Worm (Caenorhabditis elegans) whole organism, L2 larva: ENCODE measurements around the gene clec-175.

ENCODE experiments used
- C34F6.9 ChIP-seq: fragments of 150-350 bp; optimal IDR thresholded peaks from 2 replicates; lab custom pipeline; 2014; ENCODE audit warnings: missing biosample characterization, missing genetic modification characterization
- F13H6.1 ChIP-seq: sonication (generic microtip); optimal IDR thresholded peaks from 2 replicates; lab custom pipeline; 2016; ENCODE audit warnings: missing genetic modification characterization, missing compliant biosample characterization
- R02D3.7 ChIP-seq: fragments of 150-350 bp; optimal IDR thresholded peaks from 2 replicates; lab custom pipeline; 2014; ENCODE audit warnings: missing biosample characterization, missing genetic modification characterization
- Y55F3AM.14 ChIP-seq: fragments of 200-800 bp; sonication (Bioruptor generic); optimal IDR thresholded peaks from 2 replicates; lab custom pipeline; 2018; ENCODE audit warnings: mild to moderate bottlenecking, missing genetic modification characterization, missing compliant biosample characterization
- ZK546.5 ChIP-seq: sonication (generic microtip); optimal IDR thresholded peaks from 2 replicates; lab custom pipeline; 2017; ENCODE audit warnings: missing biosample characterization, missing genetic modification characterization
- alr-1 ChIP-seq: fragments of 150-350 bp; optimal IDR thresholded peaks from 2 replicates; lab custom pipeline; 2014; ENCODE audit warnings: missing biosample characterization, missing genetic modification characterization
- aly-2 ChIP-seq: fragments of 150-350 bp; optimal IDR thresholded peaks from 2 replicates; lab custom pipeline; 2014; ENCODE audit warnings: missing biosample characterization, missing genetic modification characterization
- ama-1 ChIP-seq: fragments of 150-350 bp; optimal IDR thresholded peaks from 2 replicates; lab custom pipeline; 2018; ENCODE audit warnings: inconsistent platforms
- ceh-16 ChIP-seq: fragments of 150-350 bp; optimal IDR thresholded peaks from 2 replicates; lab custom pipeline; 2014; ENCODE audit warnings: missing biosample characterization, missing genetic modification characterization
- ceh-82 ChIP-seq: fragments of 150-350 bp; optimal IDR thresholded peaks from 2 replicates; lab custom pipeline; 2014; ENCODE audit warnings: missing biosample characterization, missing genetic modification characterization
- crh-2 ChIP-seq: sonication (generic microtip); optimal IDR thresholded peaks from 2 replicates; lab custom pipeline; 2017; ENCODE audit warnings: missing biosample characterization, missing genetic modification characterization
- dmd-4 ChIP-seq: sonication (generic microtip); optimal IDR thresholded peaks from 2 replicates; lab custom pipeline; 2017; ENCODE audit warnings: missing biosample characterization, missing genetic modification characterization
- egl-27 ChIP-seq: sonication (generic microtip); optimal IDR thresholded peaks from 3 replicates; lab custom pipeline; 2017; ENCODE audit warnings: missing biosample characterization, missing genetic modification reagents, missing genetic modification characterization
- elt-1 ChIP-seq: fragments of 150-350 bp; optimal IDR thresholded peaks from 2 replicates; lab custom pipeline; 2014; ENCODE audit warnings: missing biosample characterization, missing genetic modification characterization
- elt-3 ChIP-seq: sonication (generic microtip); optimal IDR thresholded peaks from 2 replicates; lab custom pipeline; 2017; ENCODE audit warnings: missing biosample characterization, missing genetic modification characterization
- fos-1 ChIP-seq: fragments of 150-350 bp; optimal IDR thresholded peaks from 2 replicates; lab custom pipeline; 2014; ENCODE audit warnings: missing biosample characterization, missing genetic modification characterization
- gmeb-1 ChIP-seq: fragments of 150-350 bp; optimal IDR thresholded peaks from 2 replicates; lab custom pipeline; 2014; ENCODE audit warnings: missing biosample characterization, missing genetic modification characterization
- lin-13 ChIP-seq: fragments of 150-350 bp; optimal IDR thresholded peaks from 2 replicates; lab custom pipeline; 2014; ENCODE audit warnings: missing biosample characterization, missing genetic modification reagents, missing genetic modification characterization
- lin-39 ChIP-seq: fragments of 150-350 bp; optimal IDR thresholded peaks from 2 replicates; lab custom pipeline; 2014; ENCODE audit warnings: missing biosample characterization, missing genetic modification reagents, missing genetic modification characterization
- lsy-2 ChIP-seq, 2 experiments: fragments of 150-350 bp in 1 of 2; sonication (generic microtip) in 1 of 2; optimal IDR thresholded peaks; 2 replicates each; lab custom pipeline; 2014 to 2017; ENCODE audit warnings: missing biosample characterization in 2 of 2, missing genetic modification characterization in 2 of 2
- mab-5 ChIP-seq: fragments of 150-350 bp; optimal IDR thresholded peaks from 2 replicates; lab custom pipeline; 2014; ENCODE audit warnings: missing biosample characterization, missing genetic modification characterization
- mbf-1 ChIP-seq: sonication (generic microtip); optimal IDR thresholded peaks from 2 replicates; lab custom pipeline; 2017; ENCODE audit warnings: missing biosample characterization, missing genetic modification characterization
- mdl-1 ChIP-seq, 2 experiments: fragments of 150-350 bp in 1 of 2; sonication (generic microtip) in 1 of 2; optimal IDR thresholded peaks; 2 replicates each; lab custom pipeline; 2017; ENCODE audit warnings: missing biosample characterization in 2 of 2, missing genetic modification characterization in 2 of 2
- nhr-10 ChIP-seq: sonication (generic microtip); optimal IDR thresholded peaks from 2 replicates; lab custom pipeline; 2017; ENCODE audit warnings: missing biosample characterization, missing genetic modification characterization
- nhr-11 ChIP-seq: fragments of 150-350 bp; optimal IDR thresholded peaks from 2 replicates; lab custom pipeline; 2014; ENCODE audit warnings: missing biosample characterization, missing genetic modification characterization
- nhr-129 ChIP-seq: fragments of 150-350 bp; optimal IDR thresholded peaks from 2 replicates; lab custom pipeline; 2014; ENCODE audit warnings: missing biosample characterization, missing genetic modification characterization
- nhr-21 ChIP-seq: fragments of 150-350 bp; optimal IDR thresholded peaks from 2 replicates; lab custom pipeline; 2014; ENCODE audit warnings: missing biosample characterization, missing genetic modification characterization
- nhr-23 ChIP-seq: fragments of 150-350 bp; optimal IDR thresholded peaks from 2 replicates; lab custom pipeline; 2014; ENCODE audit warnings: missing biosample characterization, missing genetic modification reagents, missing genetic modification characterization
- nhr-237 ChIP-seq: fragments of 150-350 bp; optimal IDR thresholded peaks from 2 replicates; lab custom pipeline; 2014; ENCODE audit warnings: missing biosample characterization, missing genetic modification characterization
- nhr-25 ChIP-seq: fragments of 150-350 bp; sonication (generic microtip); optimal IDR thresholded peaks from 3 replicates; lab custom pipeline; 2014; ENCODE audit warnings: missing biosample characterization, missing genetic modification characterization
- nhr-6 ChIP-seq: fragments of 150-350 bp; optimal IDR thresholded peaks from 2 replicates; lab custom pipeline; 2014; ENCODE audit warnings: missing biosample characterization, missing genetic modification characterization
- nhr-77 ChIP-seq: fragments of 150-350 bp; optimal IDR thresholded peaks from 2 replicates; lab custom pipeline; 2014; ENCODE audit warnings: missing biosample characterization, missing genetic modification characterization
- peb-1 ChIP-seq: fragments of 150-350 bp; optimal IDR thresholded peaks from 2 replicates; lab custom pipeline; 2014; ENCODE audit warnings: missing biosample characterization, missing genetic modification characterization
- sem-4 ChIP-seq: fragments of 150-350 bp; optimal IDR thresholded peaks from 2 replicates; lab custom pipeline; 2014; ENCODE audit warnings: missing biosample characterization, missing genetic modification reagents, missing genetic modification characterization
- skn-1 ChIP-seq: sonication (generic microtip); optimal IDR thresholded peaks from 2 replicates; lab custom pipeline; 2017; ENCODE audit warnings: missing biosample characterization, missing genetic modification characterization
- snpc-4 ChIP-seq: fragments of 150-350 bp; optimal IDR thresholded peaks from 2 replicates; lab custom pipeline; 2014; ENCODE audit warnings: missing biosample characterization, missing genetic modification characterization
- unc-39 ChIP-seq: fragments of 150-350 bp; optimal IDR thresholded peaks from 2 replicates; lab custom pipeline; 2014; ENCODE audit warnings: missing biosample characterization, missing genetic modification characterization
- unc-55 ChIP-seq: fragments of 150-350 bp; sonication (generic microtip); optimal IDR thresholded peaks from 3 replicates; lab custom pipeline; 2014; ENCODE audit warnings: missing biosample characterization, missing genetic modification reagents, missing genetic modification characterization
- unc-62 ChIP-seq: fragments of 150-350 bp; optimal IDR thresholded peaks from 2 replicates; lab custom pipeline; 2014; ENCODE audit warnings: missing biosample characterization, missing genetic modification reagents, missing genetic modification characterization
- zag-1 ChIP-seq: fragments of 150-350 bp; optimal IDR thresholded peaks from 2 replicates; lab custom pipeline; 2014; ENCODE audit warnings: missing biosample characterization, missing genetic modification characterization
- ztf-1 ChIP-seq: fragments of 200-800 bp; sonication (Bioruptor generic); conservative IDR thresholded peaks from 2 replicates; pipeline ENCODE4 v1.3.6; 2022; ENCODE audit warnings: missing genetic modification characterization, missing compliant biosample characterization
- ztf-4 ChIP-seq: fragments of 150-350 bp; optimal IDR thresholded peaks from 2 replicates; lab custom pipeline; 2014; ENCODE audit warnings: missing biosample characterization, missing genetic modification characterization

clec-175 gene

DNA sequence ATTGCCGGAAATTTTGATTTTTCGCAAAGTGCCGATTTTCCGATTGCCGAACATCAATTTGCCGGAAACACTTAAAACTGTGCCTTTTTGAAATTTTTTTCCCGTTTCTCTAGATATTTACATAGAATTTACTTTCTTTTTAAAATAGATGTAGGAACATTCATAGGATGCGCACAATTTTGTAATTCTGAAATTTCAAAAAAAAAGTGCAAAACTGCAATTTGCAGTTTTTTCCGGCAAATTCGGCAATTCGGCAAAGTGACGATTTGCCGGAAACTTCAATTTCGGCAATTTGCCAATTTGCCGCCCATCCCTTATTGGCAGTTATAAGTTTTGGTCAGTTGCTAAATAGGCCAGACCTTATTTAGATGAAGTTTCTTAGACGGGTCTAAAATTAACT is 34.5 kb downstream of the clec-175 start:
- TF ChIP-seq ceh-16 (tag; lab: Kevin White, UChicago) (no peak), mab-5 (tag; lab: Kevin White, UChicago) (no peak)

DNA sequence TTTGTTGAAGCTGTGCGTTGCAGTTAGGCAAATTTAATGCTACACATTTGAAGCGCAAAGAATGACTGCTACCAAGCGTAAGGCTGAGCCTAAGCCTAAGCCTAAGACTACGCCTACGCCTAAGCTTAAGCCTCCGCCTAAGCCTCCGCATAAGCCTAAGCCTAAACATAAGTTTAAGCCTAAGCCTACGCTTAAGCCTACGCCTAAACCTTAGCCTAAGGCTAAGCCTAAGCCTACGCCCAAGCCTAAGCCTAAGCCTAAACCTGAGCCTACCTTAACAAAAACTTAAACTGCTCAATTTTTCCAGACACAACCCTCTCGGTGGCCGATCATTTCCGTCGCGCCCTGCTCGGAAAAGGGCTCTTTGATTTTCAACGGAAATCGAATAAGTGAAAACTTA is 37.2 kb downstream of the clec-175 start:
- no peak for TF ChIP-seq elt-1 (tag; lab: Kevin White, UChicago)
- TF ChIP-seq ceh-16 (tag; lab: Kevin White, UChicago), result no peak
- no peak for TF ChIP-seq nhr-129 (tag; lab: Kevin White, UChicago)
- no peak for TF ChIP-seq C34F6.9
- no peak for TF ChIP-seq unc-55 (GFP tag; lab: Kevin White, UChicago)
- no peak for TF ChIP-seq nhr-25 (tag; lab: Kevin White, UChicago)
- no peak for TF ChIP-seq gmeb-1 (tag; lab: Kevin White, UChicago)
- no peak for TF ChIP-seq lin-39 (tag; lab: Kevin White, UChicago)
- TF ChIP-seq ceh-82, result no peak
- no peak for TF ChIP-seq peb-1 (tag; lab: Kevin White, UChicago)
- TF ChIP-seq nhr-6 (tag; lab: Kevin White, UChicago), result no peak
- TF ChIP-seq, all 48 proteins: peak for 0

DNA sequence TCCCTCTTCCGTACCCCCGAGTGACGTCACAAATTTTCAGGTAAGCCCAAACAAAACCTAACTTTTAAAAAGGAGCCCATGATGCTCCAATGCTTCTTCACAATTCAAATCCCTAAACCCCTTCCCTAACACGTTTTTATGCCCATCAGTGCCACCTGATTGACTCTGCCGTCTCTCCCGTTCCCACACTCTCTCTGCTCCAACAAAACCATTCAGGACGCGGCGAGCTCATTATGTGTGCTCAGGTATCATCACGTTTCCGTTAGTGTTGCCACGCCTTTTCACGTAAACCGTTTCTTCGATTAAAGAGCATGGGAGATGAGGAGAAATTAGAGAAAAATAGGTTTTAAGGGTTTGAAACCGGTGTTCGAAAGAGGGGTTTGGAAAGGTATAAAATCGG is 41.0 kb downstream of the clec-175 start, which contains the start of gene M01H9.2:
Gene M01H9.2 (minus strand): TSS at position 101 of the 400 bp plus-strand sequence.
- TF ChIP-seq nhr-10 (tag; lab: Kevin White, UChicago), result no peak
- no peak for TF ChIP-seq nhr-23 (tag; lab: Kevin White, UChicago)
- TF ChIP-seq, all 48 proteins: peak for 0

DNA sequence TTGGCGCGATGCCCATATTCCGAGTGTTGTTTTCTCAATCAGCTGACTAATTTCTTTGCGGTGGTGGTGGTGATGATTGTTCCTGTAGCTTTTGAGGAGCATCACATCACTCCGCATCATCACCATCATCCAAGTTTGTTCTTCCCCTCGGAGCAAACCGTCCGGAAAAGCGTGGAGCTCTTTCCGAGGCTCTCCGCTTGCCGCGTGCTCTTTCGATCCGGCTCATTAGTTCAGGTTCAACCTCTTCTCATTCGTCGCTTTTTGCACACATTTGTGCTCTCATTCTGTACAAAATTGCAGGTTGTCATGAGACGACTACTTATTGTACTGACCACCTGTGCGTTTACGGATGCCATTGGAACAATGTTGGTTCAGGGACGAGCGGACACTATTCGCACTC is 43.1 kb downstream of the clec-175 start, which contains the start of gene M01H9.5:
Gene M01H9.5 (plus strand): TSS at position 301 of the 400 bp plus-strand sequence.
- TF ChIP-seq unc-39 (tag; lab: Kevin White, UChicago) (no peak), aly-2 (tag; lab: Kevin White, UChicago) (no peak), F13H6.1 (tag; lab: Kevin White, UChicago) (no peak), fos-1 (tag; lab: Kevin White, UChicago) (no peak), unc-62 (GFP tag; lab: Kevin White, UChicago) (no peak), ceh-16 (tag; lab: Kevin White, UChicago) (no peak)

DNA sequence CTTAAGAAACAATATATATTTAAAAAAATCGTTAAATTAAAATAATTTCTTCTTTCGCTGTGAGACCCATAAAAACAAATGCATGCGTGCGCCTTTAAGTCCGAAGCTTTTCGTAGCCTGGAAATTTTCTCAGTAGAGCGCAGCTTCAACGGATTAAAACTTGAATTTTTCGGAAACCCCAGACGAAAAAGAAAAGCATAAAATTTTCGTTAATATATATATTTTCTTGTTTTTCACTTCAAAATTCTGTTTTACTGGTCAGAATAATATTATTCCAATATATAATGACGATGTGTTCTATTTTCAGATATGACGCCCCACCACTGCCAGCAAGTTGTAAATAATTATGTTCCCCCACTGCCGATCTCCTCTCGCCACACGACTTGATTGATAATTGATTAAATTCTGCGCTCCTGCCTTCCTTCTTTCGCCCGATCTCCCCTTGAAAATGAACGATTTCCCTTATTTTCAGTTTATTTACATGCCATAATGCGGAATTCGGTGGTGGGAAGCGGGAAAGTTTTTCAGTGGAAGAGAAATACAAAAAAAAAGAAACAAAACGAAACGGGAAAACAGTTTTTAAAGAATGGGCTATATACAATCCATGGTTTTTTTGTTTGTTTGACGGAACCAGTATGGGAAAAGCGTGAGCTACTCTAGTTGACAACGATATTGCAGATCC is 46.1 kb downstream of the clec-175 start:
- no peak for TF ChIP-seq unc-55 (GFP tag; lab: Kevin White, UChicago)
- no peak for TF ChIP-seq ztf-1 (GFP tag; lab: Robert Waterston, UW)
- peak; percentile 54 for TF ChIP-seq Y55F3AM.14
- no peak for TF ChIP-seq lin-39 (tag; lab: Kevin White, UChicago)
- no peak for TF ChIP-seq zag-1
- peak; percentile 16 for TF ChIP-seq crh-2 (tag; lab: Kevin White, UChicago)
- no peak for TF ChIP-seq nhr-23 (tag; lab: Kevin White, UChicago)
- no peak for TF ChIP-seq alr-1 (tag; lab: Kevin White, UChicago)
- TF ChIP-seq egl-27, result no peak
- TF ChIP-seq nhr-25 (tag; lab: Kevin White, UChicago), result no peak
- TF ChIP-seq R02D3.7 (tag; lab: Kevin White, UChicago), result no peak
- TF ChIP-seq mdl-1 (tag; optimal IDR thresholded peaks at IDR 0.05; lab: Kevin White, UChicago), result no peak
- TF ChIP-seq ama-1 (lab: Kevin White, UChicago), result peak; percentile 97
- no peak for TF ChIP-seq nhr-11 (tag; lab: Kevin White, UChicago)
- TF ChIP-seq dmd-4, result no peak
- TF ChIP-seq gmeb-1 (tag; lab: Kevin White, UChicago), result no peak
- no peak for TF ChIP-seq ZK546.5
- no peak for TF ChIP-seq mbf-1 (tag; lab: Kevin White, UChicago)
- TF ChIP-seq elt-3 (tag; lab: Kevin White, UChicago), result no peak
- no peak for TF ChIP-seq nhr-10 (tag; lab: Kevin White, UChicago)
- no peak for TF ChIP-seq aly-2 (tag; lab: Kevin White, UChicago)
- peak; percentile 47 for TF ChIP-seq lin-13
- peak; percentile 48 for TF ChIP-seq nhr-21 (tag; lab: Kevin White, UChicago)
- TF ChIP-seq skn-1 (tag; lab: Kevin White, UChicago), result no peak
- TF ChIP-seq elt-1 (tag; lab: Kevin White, UChicago), result no peak
- TF ChIP-seq C34F6.9, result peak; percentile 27
- peak; percentile 2 for TF ChIP-seq ztf-4 (tag; lab: Kevin White, UChicago)
- TF ChIP-seq nhr-77 (tag; lab: Kevin White, UChicago), result no peak
- TF ChIP-seq nhr-237, result no peak
- no peak for TF ChIP-seq ceh-16 (tag; lab: Kevin White, UChicago)
- no peak for TF ChIP-seq unc-39 (tag; lab: Kevin White, UChicago)
- peak in 1 of 2 experiments; percentile 37 for TF ChIP-seq lsy-2 (tag; optimal IDR thresholded peaks at IDR 0.05; lab: Kevin White, UChicago)
- TF ChIP-seq sem-4 (tag; lab: Kevin White, UChicago), result peak; percentile 36
- no peak for TF ChIP-seq snpc-4
- no peak for TF ChIP-seq mab-5 (tag; lab: Kevin White, UChicago)
- TF ChIP-seq nhr-129 (tag; lab: Kevin White, UChicago), result peak; percentile 65
